Fruit fly (Drosophila melanogaster) whole organism, pupa: ENCODE data around the gene CG7251.

Source experiments
- CG10348 ChIP-seq: fragments of 200-800 bp; sonication (Bioruptor generic); IDR thresholded peaks from 2 replicates; pipeline ENCODE4 v1.3.6; 2022; ENCODE audit warnings: missing biosample characterization, missing genetic modification characterization
- CG14655 ChIP-seq: fragments of 200-800 bp; sonication (Bioruptor generic); optimal IDR thresholded peaks from 3 replicates; lab custom pipeline; 2017; ENCODE audit warnings: mild to moderate bottlenecking, missing biosample characterization, missing genetic modification reagents, missing genetic modification characterization
- CG15710 ChIP-seq: fragments of 200-800 bp; sonication (Bioruptor generic); optimal IDR thresholded peaks from 2 replicates; lab custom pipeline; 2018; ENCODE audit warnings: missing biosample characterization, mild to moderate bottlenecking, missing genetic modification characterization, moderate library complexity
- CG4496 ChIP-seq: fragments of 200-800 bp; sonication (Bioruptor generic); IDR thresholded peaks from 3 replicates; pipeline ENCODE4 v1.3.6; 2022; ENCODE audit warnings: missing biosample characterization, missing genetic modification characterization
- CG8159 ChIP-seq: fragments of 200-800 bp; sonication (Bioruptor generic); optimal IDR thresholded peaks from 3 replicates; lab custom pipeline; 2018; ENCODE audit warnings: missing biosample characterization, mild to moderate bottlenecking, missing genetic modification characterization, moderate library complexity
- CG9948 ChIP-seq: fragments of 200-800 bp; sonication (Bioruptor generic); optimal IDR thresholded peaks from 2 replicates; lab custom pipeline; 2018; ENCODE audit warnings: missing biosample characterization, mild to moderate bottlenecking, missing genetic modification characterization, moderate library complexity
- EcR ChIP-seq: fragments of 200-800 bp; sonication (Bioruptor generic); optimal IDR thresholded peaks from 3 replicates; lab custom pipeline; 2019; ENCODE audit warnings: missing biosample characterization, missing genetic modification characterization, mild to moderate bottlenecking, moderate library complexity, missing genetic modification reagents
- Ets98B ChIP-seq: fragments of 200-800 bp; sonication (Bioruptor generic); IDR thresholded peaks from 2 replicates; pipeline ENCODE4 v1.3.6; 2022; ENCODE audit warnings: missing biosample characterization, missing genetic modification characterization
- Snoo ChIP-seq: fragments of 200-800 bp; sonication (Bioruptor generic); optimal IDR thresholded peaks from 3 replicates; lab custom pipeline; 2017; ENCODE audit warnings: missing biosample characterization, mild to moderate bottlenecking, missing genetic modification characterization, inconsistent platforms
- gl ChIP-seq: fragments of 200-800 bp; sonication (Bioruptor generic); optimal IDR thresholded peaks from 2 replicates; lab custom pipeline; 2018; ENCODE audit warnings: missing biosample characterization, mild to moderate bottlenecking, missing genetic modification characterization

dm6 chr2L:5569503-5569902 is 18.7 kb downstream of the CG7251 start:
- TF ChIP-seq CG14655 (GFP tag; lab: Kevin White, UChicago), result peak; percentile 48
- TF ChIP-seq EcR (GFP tag; lab: Kevin White, UChicago), result no peak
- peak; percentile 43; the same call in 1 of the 2 replicates for TF ChIP-seq Ets98B (GFP tag; lab: Robert Waterston, UW)
- TF ChIP-seq CG8159 (tag; lab: Kevin White, UChicago), result peak; percentile 62
- TF ChIP-seq CG9948 (tag; lab: Kevin White, UChicago), result no peak
- TF ChIP-seq gl (tag; lab: Kevin White, UChicago), result no peak
- peak; percentile 57 for TF ChIP-seq CG15710
- TF ChIP-seq CG4496 (GFP tag; lab: Robert Waterston, UW), result no peak
- TF ChIP-seq Snoo (tag; lab: Kevin White, UChicago), result no peak
- TF ChIP-seq CG10348 (GFP tag; lab: Robert Waterston, UW), result no peak
